Fruit fly (Drosophila melanogaster) whole organism, embryonic: ENCODE measurements around the gene mnd.

Experiments
- CG5180 ChIP-seq: fragments of 200-800 bp; sonication (Bioruptor generic); optimal IDR thresholded peaks from 3 replicates; lab custom pipeline; 2017; ENCODE audit warnings: missing biosample characterization, missing genetic modification characterization, mild to moderate bottlenecking, moderate library complexity, missing genetic modification reagents
- CG9609 ChIP-seq: fragments of 200-800 bp; sonication (Bioruptor generic); optimal IDR thresholded peaks from 3 replicates; lab custom pipeline; 2016; ENCODE audit warnings: missing biosample characterization, missing genetic modification characterization

DNA sequence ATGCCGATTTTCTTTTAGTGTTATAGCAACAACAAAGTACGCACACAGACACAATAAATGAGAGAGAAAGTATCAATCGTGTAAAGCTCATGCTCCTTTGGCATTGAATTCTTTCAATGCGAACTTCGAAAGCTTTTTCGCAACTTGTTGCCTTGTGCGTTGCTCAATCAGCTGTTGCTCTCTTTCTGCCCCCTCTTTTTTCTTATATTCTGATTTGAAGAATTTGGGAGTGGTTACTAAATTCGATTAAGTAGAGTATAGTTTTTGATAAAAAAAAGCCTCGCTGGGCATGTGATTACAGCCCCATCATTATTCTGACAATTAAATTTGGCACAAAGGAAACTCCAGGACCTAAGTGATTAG, 49.8 kb downstream of the mnd start:
- no peak for TF ChIP-seq CG9609 (GFP tag; lab: Kevin White, UChicago)
- no peak for TF ChIP-seq CG5180 (GFP tag; lab: Kevin White, UChicago)
